Worm (Caenorhabditis elegans) whole organism, mixed stage, embryonic: Measurements from ENCODE around the gene Y17G7B.18.
"Not testable (repeated sequence)": the region's sequence is repeated elsewhere in the genome, so short reads cannot be mapped to it uniquely, and the experiment has no call there.

Experiments
- lin-13 ChIP-seq: fragments of 150-350 bp; optimal IDR thresholded peaks from 2 replicates; lab custom pipeline; 2014; ENCODE audit warnings: missing biosample characterization, missing genetic modification characterization
- mab-5 ChIP-seq: fragments of 150-350 bp; optimal IDR thresholded peaks from 2 replicates; lab custom pipeline; 2014; ENCODE audit warnings: missing biosample characterization, missing genetic modification characterization
- mep-1 ChIP-seq: fragments of 150-350 bp; optimal IDR thresholded peaks from 2 replicates; lab custom pipeline; 2017; ENCODE audit warnings: missing biosample characterization, missing genetic modification reagents, missing genetic modification characterization, inconsistent platforms
- nhr-2 ChIP-seq: fragments of 150-350 bp; optimal IDR thresholded peaks from 2 replicates; lab custom pipeline; 2014; ENCODE audit warnings: missing biosample characterization, missing genetic modification characterization
- nhr-76 ChIP-seq: sonication (generic microtip); optimal IDR thresholded peaks from 2 replicates; lab custom pipeline; 2017; ENCODE audit warnings: missing biosample characterization, missing genetic modification characterization
- pha-4 ChIP-seq: fragments of 150-350 bp; optimal IDR thresholded peaks from 2 replicates; lab custom pipeline; 2018; ENCODE audit warnings: missing biosample characterization, missing genetic modification reagents, missing genetic modification characterization
- sem-2 ChIP-seq: fragments of 200-800 bp; sonication (Bioruptor generic); optimal IDR thresholded peaks from 2 replicates; lab custom pipeline; 2018; ENCODE audit warnings: mild to moderate bottlenecking, missing genetic modification characterization, missing compliant biosample characterization
- unc-62 ChIP-seq: fragments of 150-350 bp; optimal IDR thresholded peaks from 2 replicates; lab custom pipeline; 2014; ENCODE audit warnings: missing biosample characterization, missing genetic modification reagents, missing genetic modification characterization
- ztf-11 ChIP-seq: fragments of 150-350 bp; optimal IDR thresholded peaks from 2 replicates; lab custom pipeline; 2014; ENCODE audit warnings: missing biosample characterization, missing genetic modification characterization

DNA sequence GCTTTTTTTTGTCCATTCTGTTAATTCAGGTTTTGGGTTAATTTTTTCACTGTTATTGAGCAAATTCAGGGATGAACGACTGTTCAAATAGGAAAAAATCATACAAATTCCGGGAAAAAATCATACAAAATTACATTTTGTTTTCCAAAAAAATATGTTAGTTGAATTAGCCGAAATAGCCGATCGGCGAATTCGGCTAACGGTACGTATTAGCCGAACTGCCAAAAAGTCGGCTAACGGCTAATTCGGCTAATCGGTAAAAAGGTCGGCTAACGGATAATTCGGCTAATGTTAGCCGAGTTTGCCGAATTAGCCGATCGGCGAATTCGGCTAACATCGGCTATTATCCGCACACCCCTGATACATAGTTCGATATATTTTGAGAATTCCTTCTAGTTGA lies 25.6 kb downstream of the Y17G7B.18 start:
- not testable (repeated sequence) for TF ChIP-seq ztf-11 (tag; lab: Kevin White, UChicago); unc-62; lin-13 (tag; lab: Kevin White, UChicago); mab-5 (tag; lab: Kevin White, UChicago); nhr-76; pha-4 (tag; lab: Kevin White, UChicago); sem-2 (GFP tag; lab: Kevin White, UChicago); mep-1 (tag; lab: Kevin White, UChicago); nhr-2
